Worm (Caenorhabditis elegans) whole organism, late embryonic: ENCODE data around the gene F54H12.4.

Experiments used
- ceh-24 ChIP-seq: sonication (generic microtip); optimal IDR thresholded peaks from 2 replicates; lab custom pipeline; 2016; ENCODE audit warnings: mild to moderate bottlenecking, missing genetic modification characterization, missing compliant biosample characterization
- dve-1 ChIP-seq: sonication (generic microtip); optimal IDR thresholded peaks from 2 replicates; lab custom pipeline; 2017; ENCODE audit warnings: antibody characterized with exemption, mild to moderate bottlenecking, missing genetic modification characterization, missing compliant biosample characterization

ce11 chrIII:7978289-7978688 lies 15.7 kb upstream of the F54H12.4 start:
- TF ChIP-seq ceh-24 (tag; lab: Kevin White, UChicago) = no peak
- no peak for TF ChIP-seq dve-1
